Fruit fly (Drosophila melanogaster) whole organism, wandering third instar larva: Measurements from ENCODE around the gene mahe.

ENCODE experiments used
- CrebA ChIP-seq: fragments of 200-800 bp; sonication (Bioruptor generic); optimal IDR thresholded peaks from 2 replicates; lab custom pipeline; 2016; ENCODE audit warnings: missing biosample characterization, mild to moderate bottlenecking, missing genetic modification characterization, borderline replicate concordance
- Dfd ChIP-seq: fragments of >200 bp; optimal IDR thresholded peaks from 2 replicates; lab custom pipeline; 2017; ENCODE audit warnings: missing biosample characterization, missing genetic modification characterization
- HLH106 ChIP-seq: fragments of 200-800 bp; optimal IDR thresholded peaks from 3 replicates; lab custom pipeline; 2019; ENCODE audit warnings: missing biosample characterization, mild to moderate bottlenecking, missing genetic modification characterization, moderate library complexity
- Hnf4 ChIP-seq: fragments of 200-800 bp; sonication (Bioruptor generic); optimal IDR thresholded peaks from 2 replicates; lab custom pipeline; 2016; ENCODE audit warnings: missing biosample characterization, mild to moderate bottlenecking, missing genetic modification characterization
- Hr78 ChIP-seq: fragments of >200 bp; optimal IDR thresholded peaks from 2 replicates; lab custom pipeline; 2017; ENCODE audit warnings: missing biosample characterization, missing genetic modification characterization
- Hr83 ChIP-seq: fragments of 200-300 bp; sonication (Bioruptor generic); optimal IDR thresholded peaks from 2 replicates; lab custom pipeline; 2016; ENCODE audit warnings: missing biosample characterization, mild to moderate bottlenecking, missing genetic modification characterization, moderate library complexity; ENCODE audit not compliant: poor library complexity, severe bottlenecking
- Jra ChIP-seq: sonication (Bioruptor generic); optimal IDR thresholded peaks from 2 replicates; lab custom pipeline; 2016; ENCODE audit warnings: missing biosample characterization, missing genetic modification characterization
- Mio ChIP-seq: sonication (Bioruptor generic); optimal IDR thresholded peaks from 2 replicates; lab custom pipeline; 2016; ENCODE audit warnings: missing biosample characterization, missing genetic modification characterization
- Myc ChIP-seq: fragments of >200 bp; optimal IDR thresholded peaks from 2 replicates; lab custom pipeline; 2017
- N ChIP-seq: fragments of >200 bp; optimal IDR thresholded peaks from 2 replicates; lab custom pipeline; 2018; ENCODE audit warnings: missing biosample characterization, missing external identifiers, missing genetic modification characterization
- OdsH ChIP-seq: fragments of 200-800 bp; sonication (Bioruptor generic); optimal IDR thresholded peaks from 2 replicates; lab custom pipeline; 2016; ENCODE audit warnings: missing biosample characterization, mild to moderate bottlenecking, missing genetic modification characterization
- Sp1 ChIP-seq: fragments of 200-800 bp; sonication (Bioruptor generic); optimal IDR thresholded peaks from 3 replicates; lab custom pipeline; 2019; ENCODE audit warnings: missing biosample characterization, mild to moderate bottlenecking, missing genetic modification characterization, moderate library complexity
- Vsx2 ChIP-seq: fragments of 200-300, 225-300 bp; sonication (Bioruptor generic); optimal IDR thresholded peaks from 2 replicates; lab custom pipeline; 2018; ENCODE audit warnings: missing biosample characterization, missing genetic modification characterization; ENCODE audit not compliant: partially characterized antibody
- br ChIP-seq: fragments of 200-800 bp; sonication (Bioruptor generic); optimal IDR thresholded peaks from 2 replicates; lab custom pipeline; 2016; ENCODE audit warnings: missing biosample characterization, missing genetic modification characterization
- brk ChIP-seq: fragments of 200-800 bp; sonication (Bioruptor generic); optimal IDR thresholded peaks from 2 replicates; lab custom pipeline; 2016; ENCODE audit warnings: missing biosample characterization, mild to moderate bottlenecking, missing genetic modification characterization
- dl ChIP-seq, 2 experiments: fragments of 175-275, 200-275 bp in 1 of 2; fragments of 200-275 bp in 1 of 2; sonication (Bioruptor generic); optimal IDR thresholded peaks; lab custom pipeline; 2018; ENCODE audit warnings: mild to moderate bottlenecking in 2 of 2, missing biosample characterization in 2 of 2, missing genetic modification characterization in 2 of 2, moderate library complexity in 2 of 2; ENCODE audit not compliant: partially characterized antibody in 2 of 2, insufficient read depth in 1 of 2
- dmrt93B ChIP-seq: fragments of 200-800 bp; sonication (Bioruptor generic); optimal IDR thresholded peaks from 2 replicates; lab custom pipeline; 2018; ENCODE audit warnings: missing biosample characterization, mild to moderate bottlenecking, missing genetic modification characterization
- ey ChIP-seq: fragments of 200-800 bp; sonication (Bioruptor generic); optimal IDR thresholded peaks from 2 replicates; lab custom pipeline; 2016; ENCODE audit warnings: missing biosample characterization, missing genetic modification characterization
- foxo ChIP-seq, 2 experiments: fragments of 200-800 bp; sonication (Bioruptor generic); optimal IDR thresholded peaks; 2 replicates in 1 of 2; 3 replicates in 1 of 2; lab custom pipeline; 2016 to 2017; ENCODE audit warnings: missing biosample characterization in 2 of 2, missing genetic modification characterization in 2 of 2
- fru ChIP-seq: fragments of 200-800 bp; sonication (Bioruptor generic); optimal IDR thresholded peaks from 3 replicates; lab custom pipeline; 2016; ENCODE audit warnings: missing biosample characterization, mild to moderate bottlenecking, missing genetic modification characterization
- h ChIP-seq: fragments of 200-800 bp; sonication (Bioruptor generic); optimal IDR thresholded peaks from 3 replicates; lab custom pipeline; 2016; ENCODE audit warnings: missing biosample characterization, mild to moderate bottlenecking, missing genetic modification characterization
- jim ChIP-seq: fragments of 175-275, 200-325 bp; sonication (Bioruptor generic); optimal IDR thresholded peaks from 2 replicates; lab custom pipeline; 2016; ENCODE audit warnings: missing biosample characterization, mild to moderate bottlenecking, missing genetic modification characterization
- lola ChIP-seq: fragments of >200 bp; optimal IDR thresholded peaks from 2 replicates; lab custom pipeline; 2017; ENCODE audit warnings: missing biosample characterization, missing genetic modification characterization
- pan ChIP-seq: fragments of >200 bp; optimal IDR thresholded peaks from 2 replicates; lab custom pipeline; 2017
- psq ChIP-seq: fragments of 200-800 bp; sonication (Bioruptor generic); optimal IDR thresholded peaks from 3 replicates; lab custom pipeline; 2017; ENCODE audit warnings: missing biosample characterization, mild to moderate bottlenecking, missing genetic modification characterization, moderate library complexity
- rgr ChIP-seq: fragments of 200-800 bp; sonication (Bioruptor generic); optimal IDR thresholded peaks from 3 replicates; lab custom pipeline; 2016; ENCODE audit warnings: missing biosample characterization, mild to moderate bottlenecking, missing genetic modification characterization
- sage ChIP-seq: fragments of 200-800 bp; sonication (Bioruptor generic); optimal IDR thresholded peaks from 2 replicates; lab custom pipeline; 2016; ENCODE audit warnings: missing biosample characterization, mild to moderate bottlenecking, missing genetic modification characterization
- tai ChIP-seq: sonication (Bioruptor generic); optimal IDR thresholded peaks from 2 replicates; lab custom pipeline; 2016; ENCODE audit warnings: missing biosample characterization, missing genetic modification characterization
- usp ChIP-seq: fragments of >200 bp; optimal IDR thresholded peaks from 2 replicates; lab custom pipeline; 2017; ENCODE audit warnings: missing biosample characterization, missing genetic modification characterization
- woc ChIP-seq: sonication (Bioruptor generic); optimal IDR thresholded peaks from 2 replicates; lab custom pipeline; 2016; ENCODE audit warnings: missing biosample characterization, mild to moderate bottlenecking, missing genetic modification characterization

mahe gene

DNA sequence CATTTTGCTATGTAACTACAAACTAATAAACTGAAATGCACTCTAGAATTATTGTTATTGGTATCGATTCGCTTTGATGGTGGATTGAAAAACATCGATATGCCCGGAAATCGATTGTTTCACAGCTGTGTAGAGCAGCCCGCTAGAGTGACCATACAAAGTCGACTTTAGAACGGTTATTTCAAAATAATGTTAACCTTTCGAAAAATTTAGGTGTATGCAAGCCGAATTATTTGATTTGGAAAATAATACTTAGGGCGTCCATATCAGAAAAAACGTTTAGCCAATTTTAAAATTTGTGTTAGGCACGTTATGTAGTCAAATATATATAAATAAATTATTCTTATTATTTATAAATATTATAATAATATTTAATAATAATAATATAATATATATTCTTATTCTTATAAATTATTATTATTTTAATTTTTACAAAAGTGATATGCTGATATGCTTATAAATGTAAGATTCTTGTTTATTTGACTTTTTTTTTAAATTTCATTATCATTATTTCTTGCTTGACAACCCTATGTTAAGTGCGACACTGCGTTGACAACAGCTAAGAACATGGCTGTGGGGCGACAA is 37.1 kb upstream of the mahe start, which contains the start of gene sws:
Gene sws, minus strand, starts transcription at position 22 of the 585 bp plus-strand sequence.
- peak; percentile 37 for TF ChIP-seq OdsH
- TF ChIP-seq sage (GFP tag; lab: Kevin White, UChicago) = no peak
- TF ChIP-seq Sp1 (GFP tag; lab: Kevin White, UChicago) = peak; percentile 34
- TF ChIP-seq foxo (GFP tag; optimal IDR thresholded peaks at IDR 0.05; lab: Kevin White, UChicago) = peak in 1 of 2 experiments; percentile 61
- peak; percentile 39 for TF ChIP-seq fru (GFP tag; lab: Kevin White, UChicago)
- TF ChIP-seq ey (GFP tag; lab: Kevin White, UChicago) = peak; percentile 15
- no peak for TF ChIP-seq Dfd (GFP tag; lab: Kevin White, UChicago)
- peak; percentile 23 for TF ChIP-seq psq (GFP tag; lab: Kevin White, UChicago)
- TF ChIP-seq rgr (GFP tag; lab: Kevin White, UChicago) = peak; percentile 26
- TF ChIP-seq usp (GFP tag; lab: Kevin White, UChicago) = no peak
- TF ChIP-seq HLH106 = peak; percentile 63
- TF ChIP-seq h = peak; percentile 14
- TF ChIP-seq, all 38 proteins: peak for 9

DNA sequence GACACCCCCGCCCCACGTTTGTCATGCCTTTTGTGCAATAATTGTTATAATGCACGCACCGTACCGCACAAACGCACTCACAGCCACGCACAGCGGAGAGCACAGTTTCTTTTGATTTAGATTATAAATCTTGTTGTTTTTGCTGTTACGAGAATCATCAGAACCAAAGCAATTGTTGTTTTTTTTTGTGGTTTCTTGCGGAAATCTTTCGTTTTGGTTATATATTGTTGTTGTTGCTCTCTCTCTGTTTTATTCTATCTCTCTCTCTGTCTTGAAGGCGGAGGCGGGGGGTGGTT is 36.6 kb upstream of the mahe start:
- TF ChIP-seq sage (GFP tag; lab: Kevin White, UChicago) (no peak), Dfd (GFP tag; lab: Kevin White, UChicago) (no peak), Sp1 (GFP tag; lab: Kevin White, UChicago) (no peak), CrebA (GFP tag; lab: Kevin White, UChicago) (no peak), OdsH (no peak), Vsx2 (no peak), usp (GFP tag; lab: Kevin White, UChicago) (no peak), lola (GFP tag; lab: Kevin White, UChicago) (no peak), jim (no peak), N (GFP tag; lab: Kevin White, UChicago) (no peak), pan (no peak), Hnf4 (GFP tag; lab: Kevin White, UChicago) (no peak), brk (GFP tag; lab: Kevin White, UChicago) (no peak), tai (no peak), Hr78 (GFP tag; lab: Kevin White, UChicago) (no peak), rgr (GFP tag; lab: Kevin White, UChicago) (no peak), ey (GFP tag; lab: Kevin White, UChicago) (no peak), br (GFP tag; lab: Kevin White, UChicago) (no peak), Jra (no peak), woc (no peak)

DNA sequence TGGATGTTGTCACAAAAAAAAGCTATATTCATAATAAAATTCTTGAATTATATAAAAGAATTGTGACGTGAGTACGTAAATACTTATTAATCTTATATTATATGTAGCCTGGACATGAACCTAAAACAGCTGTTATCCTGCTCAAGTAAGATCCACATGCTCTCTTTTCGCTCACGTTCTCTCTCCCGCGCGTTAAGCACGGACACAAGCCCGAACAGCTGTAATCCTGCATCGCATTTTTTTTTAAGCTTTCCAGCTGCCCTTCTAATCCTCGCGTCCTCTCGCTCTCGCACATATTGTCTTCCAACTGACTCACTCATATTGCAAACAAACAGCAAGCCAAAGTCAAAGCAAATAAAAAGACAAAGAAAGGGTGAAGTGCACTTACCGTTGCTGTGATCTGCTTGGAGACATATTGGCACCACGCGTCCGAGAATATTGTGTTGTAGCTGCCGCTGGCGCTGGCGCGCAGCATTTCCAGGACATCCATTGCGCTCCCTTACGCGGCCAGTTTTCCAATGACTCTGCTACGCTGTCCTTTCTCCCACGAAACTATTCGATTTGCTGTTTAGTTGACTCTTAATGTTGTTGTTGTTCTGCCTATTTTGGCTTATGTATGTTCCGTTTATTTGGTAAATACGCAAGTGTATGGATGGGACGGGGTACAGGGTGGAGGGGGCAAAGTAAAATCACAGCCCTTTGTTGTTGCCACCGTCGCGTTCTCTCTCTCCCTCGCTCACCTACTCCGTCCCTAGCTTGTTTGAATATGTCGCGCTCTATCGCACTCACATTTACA is 36.1 kb upstream of the mahe start:
- TF ChIP-seq HLH106 (no peak), usp (GFP tag; lab: Kevin White, UChicago) (no peak), br (GFP tag; lab: Kevin White, UChicago) (no peak), dl (GFP tag; optimal IDR thresholded peaks at IDR 0.05; lab: Kevin White, UChicago; ENCODE audit: insufficient read depth in 1 of 2, partially characterized antibody in 2 of 2) (no peak), tai (no peak), sage (GFP tag; lab: Kevin White, UChicago) (no peak), Myc (lab: Kevin White, UChicago) (no peak), woc (no peak), Vsx2 (no peak)

DNA sequence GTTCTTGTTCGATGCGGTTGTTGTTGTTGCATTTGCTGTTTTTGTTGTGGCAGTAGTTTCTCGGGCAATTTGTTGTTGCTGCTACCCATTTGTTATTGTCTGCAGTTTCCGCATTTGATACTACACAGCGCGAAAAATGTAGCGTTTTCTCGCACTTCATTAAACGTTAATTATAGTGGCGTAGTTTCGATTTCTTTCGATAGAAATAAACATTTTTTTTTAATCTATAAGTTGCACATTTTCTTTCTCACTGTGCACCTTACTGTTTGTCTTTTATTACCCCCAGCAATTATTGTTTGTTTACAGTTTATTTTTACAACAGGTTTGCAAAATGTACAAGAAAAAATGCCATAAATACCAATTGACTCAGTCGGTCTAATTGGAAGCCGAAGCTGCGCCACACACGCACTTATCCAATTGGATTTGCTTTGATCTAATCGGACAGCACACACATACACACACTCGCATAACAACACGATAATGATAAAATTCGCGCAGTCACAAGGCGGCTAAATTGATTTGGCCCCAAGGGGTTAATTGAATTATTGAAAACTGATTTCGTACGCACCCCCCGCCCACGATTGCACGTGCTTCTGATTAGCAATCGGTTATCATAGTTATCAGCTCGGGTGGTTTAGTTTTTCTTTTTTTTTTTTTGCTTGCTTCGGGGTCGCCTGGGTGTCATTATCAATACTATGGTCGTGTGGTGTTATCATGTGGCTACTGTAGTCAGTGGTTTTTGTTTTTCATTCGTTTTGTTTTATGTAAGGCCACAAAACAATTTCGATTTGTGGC is 34.8 kb upstream of the mahe start:
- TF ChIP-seq Vsx2 (no peak), dmrt93B (no peak), br (GFP tag; lab: Kevin White, UChicago) (no peak), usp (GFP tag; lab: Kevin White, UChicago) (no peak), Hr83 (GFP tag; lab: Kevin White, UChicago) (no peak), CrebA (GFP tag; lab: Kevin White, UChicago) (no peak), Hnf4 (GFP tag; lab: Kevin White, UChicago) (no peak), foxo (GFP tag; optimal IDR thresholded peaks at IDR 0.05; lab: Kevin White, UChicago) (no peak), jim (no peak), OdsH (no peak), woc (no peak), HLH106 (no peak), ey (GFP tag; lab: Kevin White, UChicago) (no peak), Mio (GFP tag; lab: Kevin White, UChicago) (no peak), Jra (no peak), Sp1 (GFP tag; lab: Kevin White, UChicago) (no peak)
